Fruit fly (Drosophila melanogaster) whole organism, embryonic: ENCODE results near the gene Mccc1.

Experiments
- CG10565 ChIP-seq: fragments of 200-800 bp; sonication (Bioruptor generic); optimal IDR thresholded peaks from 3 replicates; lab custom pipeline; 2016; ENCODE audit warnings: missing biosample characterization, mild to moderate bottlenecking, missing genetic modification characterization
- CG15696 ChIP-seq: fragments of 200-800 bp; sonication (Bioruptor generic); optimal IDR thresholded peaks from 2 replicates; lab custom pipeline; 2019; ENCODE audit warnings: missing biosample characterization, mild to moderate bottlenecking, missing genetic modification characterization, moderate library complexity
- CG8765 ChIP-seq: fragments of 200-800 bp; sonication (Bioruptor generic); IDR thresholded peaks from 2 replicates; pipeline ENCODE4 v1.3.6; 2022; ENCODE audit warnings: missing biosample characterization, missing genetic modification characterization
- Gug ChIP-seq: fragments of 200-800 bp; sonication (Bioruptor generic); IDR thresholded peaks from 4 replicates; pipeline ENCODE4 v1.3.6; 2022; ENCODE audit warnings: missing biosample characterization, missing genetic modification characterization
- MBD-R2 ChIP-seq: fragments of 200-800 bp; sonication (Bioruptor generic); IDR thresholded peaks from 2 replicates; pipeline ENCODE4 v1.3.6; 2022; ENCODE audit warnings: missing biosample characterization, missing genetic modification characterization
- ci ChIP-seq: fragments of 200-800 bp; sonication (Bioruptor generic); IDR thresholded peaks from 3 replicates; pipeline ENCODE4 v1.3.6; 2022; ENCODE audit warnings: missing biosample characterization, missing genetic modification characterization
- insv ChIP-seq, 2 experiments: fragments of 200-800 bp; sonication (Bioruptor generic); optimal IDR thresholded peaks; 3 replicates each; lab custom pipeline; 2016 to 2018; ENCODE audit warnings: missing biosample characterization in 2 of 2, missing genetic modification characterization in 2 of 2
- lmd ChIP-seq: fragments of 200-800 bp; sonication (Bioruptor generic); IDR thresholded peaks from 2 replicates; pipeline ENCODE4 v1.3.6; 2022; ENCODE audit warnings: missing biosample characterization, missing genetic modification characterization
- rib ChIP-seq: fragments of 200-800 bp; sonication (Bioruptor generic); IDR thresholded peaks from 2 replicates; pipeline ENCODE4 v1.3.6; 2022; ENCODE audit warnings: missing biosample characterization, missing genetic modification characterization
- salm ChIP-seq: fragments of 200-800 bp; sonication (Bioruptor generic); optimal IDR thresholded peaks from 2 replicates; lab custom pipeline; 2018; ENCODE audit warnings: missing biosample characterization, mild to moderate bottlenecking, missing genetic modification characterization
- sens-2 ChIP-seq: fragments of 200-800 bp; sonication (Bioruptor generic); IDR thresholded peaks from 2 replicates; pipeline ENCODE4 v1.3.6; 2022; ENCODE audit warnings: missing biosample characterization, missing genetic modification characterization
- sim ChIP-seq: fragments of 200-800 bp; sonication (Bioruptor generic); IDR thresholded peaks from 2 replicates; pipeline ENCODE4 v1.3.6; 2022; ENCODE audit warnings: missing biosample characterization, missing genetic modification characterization

- no peak for TF ChIP-seq insv (GFP tag; optimal IDR thresholded peaks at IDR 0.05; lab: Kevin White, UChicago)
- TF ChIP-seq ci = no peak
- no peak for TF ChIP-seq sens-2 (GFP tag; lab: Robert Waterston, UW)
- no peak for TF ChIP-seq lmd (GFP tag; lab: Robert Waterston, UW)
- no peak for TF ChIP-seq Gug
- no peak for TF ChIP-seq CG15696 (tag; lab: Kevin White, UChicago)
- no peak for TF ChIP-seq salm (tag; lab: Kevin White, UChicago)
- TF ChIP-seq sim (GFP tag; lab: Robert Waterston, UW) = no peak
- TF ChIP-seq MBD-R2 = no peak
- TF ChIP-seq rib (GFP tag; lab: Robert Waterston, UW) = no peak
- TF ChIP-seq CG8765 = no peak
- no peak for TF ChIP-seq CG10565 (GFP tag; lab: Kevin White, UChicago)
Observed at dm6 chr3R:31762672-31763071, 31.0 kb downstream of the Mccc1 start.
